Worm (Caenorhabditis elegans): ENCODE measurements around the gene malt-1.

DNA sequence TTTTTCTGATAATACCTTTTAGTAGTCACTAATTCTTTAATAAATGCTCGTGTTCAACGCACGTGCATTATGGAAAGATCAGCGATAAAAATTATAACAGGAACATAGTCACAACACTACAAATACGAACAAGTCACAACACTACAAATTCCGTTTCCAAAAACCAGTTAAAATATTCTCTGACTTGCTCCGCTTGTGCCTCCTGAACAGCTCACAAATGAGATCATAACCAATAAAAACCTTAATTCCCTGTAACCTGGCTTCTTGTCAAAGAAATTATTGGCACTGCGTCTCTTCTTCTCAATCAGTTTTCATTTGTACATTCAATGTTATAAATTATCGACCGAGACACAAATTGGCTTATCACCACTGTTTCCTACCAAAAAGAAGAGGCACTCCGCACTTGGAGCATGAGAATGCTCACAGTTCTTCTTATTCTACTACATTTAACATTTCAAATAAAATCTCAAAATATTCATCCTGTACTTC is 31.7 kb downstream of the malt-1 start, which contains the start of gene B0252.1:
- TF ChIP-seq mdl-1 (tag; optimal IDR thresholded peaks at IDR 0.05), result no peak
- TF ChIP-seq ztf-11 (tag; optimal IDR thresholded peaks at IDR 0.05), result no peak
- no peak for TF ChIP-seq nhr-237 (tag; optimal IDR thresholded peaks at IDR 0.05)

Measured in whole organism, L2 larva.